Worm (Caenorhabditis elegans): ENCODE measurements around the gene rpl-2.

The rpl-2 gene

ce11 chrV:20479013-20479739, at the start of gene rpl-2, which contains the start of gene calf-1 (continued):
- TF ChIP-seq ceh-100 (GFP tag; IDR thresholded peaks at IDR 0.05) (no peak), Y79H2A.3 (GFP tag; conservative IDR thresholded peaks at IDR 0.05) (no peak), ztf-25 (GFP tag; IDR thresholded peaks at IDR 0.05) (no peak), hlh-12 (tag; optimal IDR thresholded peaks at IDR 0.05) (no peak), zfh-2 (GFP tag; conservative IDR thresholded peaks at IDR 0.05) (no peak), F52B5.7 (tag; optimal IDR thresholded peaks at IDR 0.05) (no peak), attf-5 (GFP tag; optimal IDR thresholded peaks at IDR 0.05) (peak; percentile 51), ekl-4 (GFP tag; IDR thresholded peaks at IDR 0.05) (peak; percentile 34; the same call in 1 of the 2 replicates), lin-54 (GFP tag; optimal IDR thresholded peaks at IDR 0.05) (no peak), efl-1 (GFP tag; optimal IDR thresholded peaks at IDR 0.05) (peak; percentile 21), Y67H2A.10 (GFP tag; conservative IDR thresholded peaks at IDR 0.05) (no peak), madf-10 (tag; optimal IDR thresholded peaks at IDR 0.05) (peak; percentile 7), F33H1.4 (GFP tag; IDR thresholded peaks at IDR 0.05) (peak; percentile 86), repo-1 (tag; optimal IDR thresholded peaks at IDR 0.05) (no peak), Y56A3A.18 (GFP tag; IDR thresholded peaks at IDR 0.05) (no peak), hmg-20 (GFP tag; IDR thresholded peaks at IDR 0.05) (no peak), egrh-3 (GFP tag; IDR thresholded peaks at IDR 0.05) (0 out of 2 replicates have a peak, but pooled peaks have one; percentile 15), pha-4 (tag; optimal IDR thresholded peaks at IDR 0.05) (no peak), tbp1 (GFP tag; optimal IDR thresholded peaks at IDR 0.05) (peak; percentile 13), chd-7 (tag; optimal IDR thresholded peaks at IDR 0.05) (no peak), snpc-1.1 (tag; optimal IDR thresholded peaks at IDR 0.05; ENCODE audit: insufficient read depth) (no peak), sptf-2 (GFP tag; optimal IDR thresholded peaks at IDR 0.05) (no peak), F23B12.7 (tag; optimal IDR thresholded peaks at IDR 0.05; ENCODE audit: insufficient read depth) (peak; percentile 53), lir-1 (GFP tag; conservative IDR thresholded peaks at IDR 0.05) (no peak), dpff-1 (tag; optimal IDR thresholded peaks at IDR 0.05) (no peak), ZK185.1 (tag; optimal IDR thresholded peaks at IDR 0.05; ENCODE audit: poor library complexity, severe bottlenecking) (no peak), cebp-2 (GFP tag; IDR thresholded peaks at IDR 0.05) (no peak), ceh-58 (GFP tag; IDR thresholded peaks at IDR 0.05) (no peak), pbrm-1 (GFP tag; IDR thresholded peaks at IDR 0.05) (no peak), attf-6 (GFP tag; IDR thresholded peaks at IDR 0.05) (no peak), egl-44 (GFP tag; IDR thresholded peaks at IDR 0.05) (no peak), zim-3 (tag; optimal IDR thresholded peaks at IDR 0.05) (no peak), snpc-4 (GFP tag; optimal IDR thresholded peaks at IDR 0.05) (peak; percentile 44), snpc-4 (tag; optimal IDR thresholded peaks at IDR 0.05) (peak in 2 of 4 experiments; percentile 9 to 36), F49E8.2 (tag; optimal IDR thresholded peaks at IDR 0.05; ENCODE audit: insufficient read depth) (no peak), lin-40 (tag; optimal IDR thresholded peaks at IDR 0.05) (peak; percentile 24), F39B2.1 (GFP tag; IDR thresholded peaks at IDR 0.05) (no peak), ccch-3 (GFP tag; optimal IDR thresholded peaks at IDR 0.05) (no peak), ztf-26 (tag; optimal IDR thresholded peaks at IDR 0.05) (no peak), aptf-3 (GFP tag; IDR thresholded peaks at IDR 0.05) (no peak), tlf-1 (GFP tag; optimal IDR thresholded peaks at IDR 0.05) (no peak), madf-8 (GFP tag; conservative IDR thresholded peaks at IDR 0.05) (no peak), snpc-1.3 (tag; optimal IDR thresholded peaks at IDR 0.05; ENCODE audit: insufficient read depth) (peak; percentile 51), mcd-1 (GFP tag; IDR thresholded peaks at IDR 0.05) (peak; percentile 20; the same call in 1 of the 2 replicates), athp-1 (tag; optimal IDR thresholded peaks at IDR 0.05) (no peak), somi-1 (GFP tag; optimal IDR thresholded peaks at IDR 0.05) (no peak), B0019.2 (GFP tag; conservative IDR thresholded peaks at IDR 0.05) (no peak)
